Worm (Caenorhabditis elegans) whole organism, L1 larva: ENCODE results near the gene paic-1.

ENCODE experiments used
- efl-1 ChIP-seq, 4 experiments: fragments of 150-350 bp; optimal IDR thresholded peaks in 3 of 4; peaks in 1 of 4; 1 replicate in 1 of 4; 2 replicates in 3 of 4; lab custom pipeline; 2014; ENCODE audit warnings: missing biosample characterization in 2 of 4, missing genetic modification characterization in 2 of 4, missing genetic modification reagents in 2 of 4
- lin-39 ChIP-seq: fragments of 150-350 bp; optimal IDR thresholded peaks from 2 replicates; lab custom pipeline; 2014; ENCODE audit warnings: missing biosample characterization, missing genetic modification reagents, missing genetic modification characterization

Gene paic-1

ce11 chrII:4320455-4320854 lies 51.9 kb downstream of the paic-1 start, which contains the start of gene Y52E8A.2:
Gene Y52E8A.2, plus strand, starts transcription at chrII:4320836.
- TF ChIP-seq efl-1 (optimal IDR thresholded peaks at IDR 0.05; lab: Kevin White, UChicago), result no peak
- peak in 1 of 2 experiments; percentile 32 for TF ChIP-seq efl-1 (GFP tag; optimal IDR thresholded peaks at IDR 0.05 in 1 of 2; lab: Kevin White, UChicago)
- TF ChIP-seq lin-39 (tag; lab: Kevin White, UChicago), result no peak
- TF ChIP-seq, all 84 proteins: peak for 1
